Fruit fly (Drosophila melanogaster) whole organism, embryonic: ENCODE results near the gene VhaSFD.

ENCODE experiments used
- BtbVII ChIP-seq: fragments of 200-800 bp; sonication (Bioruptor generic); optimal IDR thresholded peaks from 3 replicates; lab custom pipeline; 2017; ENCODE audit warnings: missing biosample characterization, mild to moderate bottlenecking, missing genetic modification characterization
- Bteb2 ChIP-seq: fragments of 200-800 bp; sonication (Bioruptor generic); optimal IDR thresholded peaks from 2 replicates; lab custom pipeline; 2016; ENCODE audit warnings: missing biosample characterization, missing genetic modification characterization
- CG10366 ChIP-seq: fragments of 200-800 bp; sonication (Bioruptor generic); IDR thresholded peaks from 2 replicates; pipeline ENCODE4 v1.3.6; 2022; ENCODE audit warnings: missing biosample characterization, missing genetic modification characterization
- CG10654 ChIP-seq: fragments of 200-800 bp; sonication (Bioruptor generic); optimal IDR thresholded peaks from 2 replicates; lab custom pipeline; 2016; ENCODE audit warnings: missing biosample characterization, missing genetic modification characterization
- CG11723 ChIP-seq: fragments of 200-800 bp; sonication (Bioruptor generic); optimal IDR thresholded peaks from 2 replicates; lab custom pipeline; 2017; ENCODE audit warnings: missing biosample characterization, mild to moderate bottlenecking, missing genetic modification characterization
- CG13624 ChIP-seq: fragments of 200-800 bp; sonication (Bioruptor generic); optimal IDR thresholded peaks from 2 replicates; lab custom pipeline; 2016; ENCODE audit warnings: missing biosample characterization, missing genetic modification characterization
- CG15696 ChIP-seq: fragments of 200-800 bp; sonication (Bioruptor generic); optimal IDR thresholded peaks from 2 replicates; lab custom pipeline; 2019; ENCODE audit warnings: missing biosample characterization, mild to moderate bottlenecking, missing genetic modification characterization, moderate library complexity
- CG1603 ChIP-seq: fragments of 200-800 bp; sonication (Bioruptor generic); optimal IDR thresholded peaks from 2 replicates; lab custom pipeline; 2019; ENCODE audit warnings: missing biosample characterization, mild to moderate bottlenecking, missing genetic modification characterization, moderate library complexity
- CG17612 ChIP-seq: fragments of 200-800 bp; sonication (Bioruptor generic); IDR thresholded peaks from 2 replicates; pipeline ENCODE4 v1.3.6; 2022; ENCODE audit warnings: missing biosample characterization, missing genetic modification characterization
- CG17829 ChIP-seq: fragments of 200-800 bp; optimal IDR thresholded peaks from 2 replicates; lab custom pipeline; 2019; ENCODE audit warnings: missing biosample characterization, mild to moderate bottlenecking, missing genetic modification characterization, moderate library complexity
- CG1792 ChIP-seq: fragments of 200-800 bp; sonication (Bioruptor generic); optimal IDR thresholded peaks from 2 replicates; lab custom pipeline; 2016; ENCODE audit warnings: missing biosample characterization, missing genetic modification characterization
- CG2116 ChIP-seq: fragments of 200-800 bp; sonication (Bioruptor generic); optimal IDR thresholded peaks from 3 replicates; lab custom pipeline; 2018; ENCODE audit warnings: missing biosample characterization, mild to moderate bottlenecking, missing genetic modification characterization
- CG2875 ChIP-seq: fragments of 200-800 bp; sonication (Bioruptor generic); optimal IDR thresholded peaks from 2 replicates; lab custom pipeline; 2017; ENCODE audit warnings: missing biosample characterization, mild to moderate bottlenecking, missing genetic modification characterization, missing genetic modification reagents
- CG31388 ChIP-seq: fragments of 200-800 bp; sonication (Bioruptor generic); optimal IDR thresholded peaks from 2 replicates; lab custom pipeline; 2016; ENCODE audit warnings: missing biosample characterization, missing genetic modification characterization
- CG3407 ChIP-seq: fragments of 200-800 bp; sonication (Bioruptor generic); optimal IDR thresholded peaks from 2 replicates; lab custom pipeline; 2018; ENCODE audit warnings: missing biosample characterization, mild to moderate bottlenecking, missing genetic modification characterization
- CG34422 ChIP-seq: fragments of 200-800 bp; sonication (Bioruptor generic); IDR thresholded peaks from 3 replicates; pipeline ENCODE4 v1.3.6; 2022; ENCODE audit warnings: missing biosample characterization, missing genetic modification characterization
- CG3847 ChIP-seq: fragments of 200-800 bp; sonication (Bioruptor generic); IDR thresholded peaks from 2 replicates; pipeline ENCODE4 v1.3.6; 2022; ENCODE audit warnings: missing biosample characterization, missing genetic modification characterization
- CG7372 ChIP-seq: fragments of 200-800 bp; sonication (Bioruptor generic); IDR thresholded peaks from 2 replicates; pipeline ENCODE4 v1.3.6; 2022; ENCODE audit warnings: missing biosample characterization, missing genetic modification characterization
- CG7556 ChIP-seq: fragments of 200-800 bp; sonication (Bioruptor generic); optimal IDR thresholded peaks from 2 replicates; lab custom pipeline; 2017; ENCODE audit warnings: missing biosample characterization, mild to moderate bottlenecking, missing genetic modification characterization
- CG7786 ChIP-seq: fragments of 200-800 bp; sonication (Bioruptor generic); optimal IDR thresholded peaks from 2 replicates; lab custom pipeline; 2016; ENCODE audit warnings: missing biosample characterization, missing genetic modification characterization
- CG8281 ChIP-seq: fragments of 200-800 bp; sonication (Bioruptor generic); optimal IDR thresholded peaks from 2 replicates; lab custom pipeline; 2018; ENCODE audit warnings: missing biosample characterization, mild to moderate bottlenecking, missing genetic modification characterization, moderate library complexity
- Hand ChIP-seq: fragments of 200-800 bp; sonication (Bioruptor generic); optimal IDR thresholded peaks from 2 replicates; lab custom pipeline; 2017; ENCODE audit warnings: mild to moderate bottlenecking, missing biosample characterization, missing genetic modification reagents, missing genetic modification characterization
- HmgD ChIP-seq: fragments of 200-800 bp; sonication (Bioruptor generic); optimal IDR thresholded peaks from 3 replicates; lab custom pipeline; 2016; ENCODE audit warnings: missing biosample characterization, missing genetic modification characterization
- Hr51 ChIP-seq, 2 experiments: fragments of 200-800 bp; sonication (Bioruptor generic); optimal IDR thresholded peaks; 2 replicates in 1 of 2; 3 replicates in 1 of 2; lab custom pipeline; 2016 to 2018; ENCODE audit warnings: missing biosample characterization in 2 of 2, missing genetic modification characterization in 2 of 2, mild to moderate bottlenecking in 1 of 2, moderate library complexity in 1 of 2
- Jarid2 ChIP-seq: fragments of 200-800 bp; sonication (Bioruptor generic); optimal IDR thresholded peaks from 3 replicates; lab custom pipeline; 2017; ENCODE audit warnings: mild to moderate bottlenecking, missing biosample characterization, missing genetic modification reagents, missing genetic modification characterization
- Mad ChIP-seq: fragments of 200-800 bp; sonication (Bioruptor generic); optimal IDR thresholded peaks from 2 replicates; lab custom pipeline; 2016; ENCODE audit warnings: missing biosample characterization, missing genetic modification characterization
- Mrtf ChIP-seq: fragments of 200-800 bp; sonication (Bioruptor generic); IDR thresholded peaks from 3 replicates; pipeline ENCODE4 v1.3.6; 2022; ENCODE audit warnings: missing biosample characterization, missing genetic modification characterization
- NK7.1 ChIP-seq: fragments of 200-800 bp; sonication (Bioruptor generic); optimal IDR thresholded peaks from 3 replicates; lab custom pipeline; 2016; ENCODE audit warnings: missing biosample characterization, missing genetic modification characterization
- Opbp ChIP-seq: fragments of 200-800 bp; sonication (Bioruptor generic); IDR thresholded peaks from 3 replicates; pipeline ENCODE4 v1.3.6; 2022; ENCODE audit warnings: missing biosample characterization, missing genetic modification characterization; ENCODE audit not compliant: partially characterized antibody
- Side ChIP-seq: fragments of 200-800 bp; sonication (Bioruptor generic); optimal IDR thresholded peaks from 2 replicates; lab custom pipeline; 2016; ENCODE audit warnings: missing biosample characterization, missing genetic modification characterization
- Sox100B ChIP-seq: fragments of 200-800 bp; sonication (Bioruptor generic); optimal IDR thresholded peaks from 3 replicates; lab custom pipeline; 2018; ENCODE audit warnings: missing biosample characterization, mild to moderate bottlenecking, missing genetic modification characterization
- Ssrp ChIP-seq: fragments of 200-800 bp; sonication (Bioruptor generic); optimal IDR thresholded peaks from 2 replicates; lab custom pipeline; 2018; ENCODE audit warnings: missing biosample characterization, mild to moderate bottlenecking, missing genetic modification characterization, moderate library complexity
- Xrp1 ChIP-seq: fragments of 200-800 bp; sonication (Bioruptor generic); IDR thresholded peaks from 2 replicates; pipeline ENCODE4 v1.3.6; 2022; ENCODE audit warnings: missing biosample characterization, missing genetic modification characterization
- caup ChIP-seq: fragments of 200-800 bp; sonication (Bioruptor generic); optimal IDR thresholded peaks from 3 replicates; lab custom pipeline; 2017; ENCODE audit warnings: missing biosample characterization, mild to moderate bottlenecking, missing genetic modification characterization, moderate library complexity; ENCODE audit not compliant: severe bottlenecking
- cwo ChIP-seq: fragments of 200-800 bp; sonication (Bioruptor generic); optimal IDR thresholded peaks from 3 replicates; lab custom pipeline; 2017; ENCODE audit warnings: missing biosample characterization, missing genetic modification characterization, mild to moderate bottlenecking, moderate library complexity, missing genetic modification reagents
- danr ChIP-seq: fragments of 200-800 bp; sonication (Bioruptor generic); IDR thresholded peaks from 2 replicates; pipeline ENCODE4 v1.3.6; 2022; ENCODE audit warnings: missing biosample characterization, missing genetic modification characterization
- fu2 ChIP-seq: fragments of 200-800 bp; sonication (Bioruptor generic); optimal IDR thresholded peaks from 2 replicates; lab custom pipeline; 2016; ENCODE audit warnings: missing biosample characterization, missing genetic modification characterization
- grau ChIP-seq: fragments of 200-800 bp; optimal IDR thresholded peaks from 3 replicates; lab custom pipeline; 2019; ENCODE audit warnings: missing biosample characterization, mild to moderate bottlenecking, missing genetic modification characterization, moderate library complexity
- gsb ChIP-seq: fragments of 200-800 bp; sonication (Bioruptor generic); IDR thresholded peaks from 2 replicates; pipeline ENCODE4 v1.3.6; 2022; ENCODE audit warnings: missing biosample characterization, missing genetic modification characterization
- h ChIP-seq: fragments of >200 bp; optimal IDR thresholded peaks from 2 replicates; lab custom pipeline; 2017
- her ChIP-seq: fragments of 200-800 bp; sonication (Bioruptor generic); optimal IDR thresholded peaks from 2 replicates; lab custom pipeline; 2016; ENCODE audit warnings: missing biosample characterization, missing genetic modification characterization
- lab ChIP-seq: fragments of 200-800 bp; sonication (Bioruptor generic); optimal IDR thresholded peaks from 3 replicates; lab custom pipeline; 2017; ENCODE audit warnings: missing biosample characterization, missing genetic modification characterization, mild to moderate bottlenecking, moderate library complexity, missing genetic modification reagents
- lbe ChIP-seq: fragments of 200-800 bp; sonication (Bioruptor generic); optimal IDR thresholded peaks from 2 replicates; lab custom pipeline; 2016; ENCODE audit warnings: missing biosample characterization, mild to moderate bottlenecking, missing genetic modification characterization
- mirr ChIP-seq: fragments of 200-800 bp; sonication (Bioruptor generic); optimal IDR thresholded peaks from 3 replicates; lab custom pipeline; 2018; ENCODE audit warnings: missing biosample characterization, mild to moderate bottlenecking, missing genetic modification characterization
- pzg ChIP-seq: fragments of 200-800 bp; sonication (Bioruptor generic); optimal IDR thresholded peaks from 3 replicates; lab custom pipeline; 2018; ENCODE audit warnings: missing biosample characterization, mild to moderate bottlenecking, missing genetic modification characterization, moderate library complexity
- sd ChIP-seq: fragments of 200-800 bp; sonication (Bioruptor generic); optimal IDR thresholded peaks from 3 replicates; lab custom pipeline; 2018; ENCODE audit warnings: missing biosample characterization, mild to moderate bottlenecking, missing genetic modification characterization, moderate library complexity
- tio ChIP-seq: fragments of 200-800 bp; sonication (Bioruptor generic); optimal IDR thresholded peaks from 2 replicates; lab custom pipeline; 2017; ENCODE audit warnings: missing biosample characterization, missing genetic modification characterization, inconsistent platforms
- toy ChIP-seq: fragments of 200-800 bp; sonication (Bioruptor generic); IDR thresholded peaks from 2 replicates; pipeline ENCODE4 v1.3.6; 2022; ENCODE audit warnings: missing biosample characterization, missing genetic modification characterization
- tx ChIP-seq: fragments of 200-800 bp; sonication (Bioruptor generic); optimal IDR thresholded peaks from 2 replicates; lab custom pipeline; 2016; ENCODE audit warnings: missing biosample characterization, missing genetic modification characterization
- zfh2 ChIP-seq: fragments of 200-800 bp; sonication (Bioruptor generic); optimal IDR thresholded peaks from 2 replicates; lab custom pipeline; 2016; ENCODE audit warnings: missing biosample characterization, missing genetic modification characterization

VhaSFD gene

dm6 chr2L:16684908-16685611 lies 42.6 kb downstream of the VhaSFD start (continued):
- TF ChIP-seq CG3847 (GFP tag; lab: Robert Waterston, UW) (no peak), lab (peak; percentile 71), CG34422 (GFP tag; lab: Robert Waterston, UW) (no peak), CG17829 (peak; percentile 39), CG31388 (no peak), Hand (GFP tag; lab: Kevin White, UChicago) (peak; percentile 72), fu2 (GFP tag; lab: Kevin White, UChicago) (no peak), CG17612 (GFP tag; lab: Robert Waterston, UW) (no peak), Mrtf (GFP tag; lab: Robert Waterston, UW) (no peak), CG15696 (tag; lab: Kevin White, UChicago) (no peak), Mad (no peak), sd (tag; lab: Kevin White, UChicago) (no peak), caup (peak; percentile 44), her (no peak), CG13624 (GFP tag; lab: Kevin White, UChicago) (no peak), CG11723 (GFP tag; lab: Kevin White, UChicago) (no peak), CG7786 (GFP tag; lab: Kevin White, UChicago) (no peak), pzg (GFP tag; lab: Kevin White, UChicago) (no peak), mirr (no peak), CG7372 (GFP tag; lab: Robert Waterston, UW) (0 out of 2 replicates have a peak, but pooled peaks have one; percentile 18), lbe (GFP tag; lab: Kevin White, UChicago) (no peak), cwo (GFP tag; lab: Kevin White, UChicago) (peak; percentile 75), Ssrp (tag; lab: Kevin White, UChicago) (peak; percentile 57), gsb (no peak), CG7556 (GFP tag; lab: Kevin White, UChicago) (peak; percentile 80), CG8281 (tag; lab: Kevin White, UChicago) (no peak), Xrp1 (GFP tag; lab: Robert Waterston, UW) (no peak), CG10366 (GFP tag; lab: Robert Waterston, UW) (no peak), Opbp (no peak), danr (GFP tag; lab: Robert Waterston, UW) (0 out of 2 replicates have a peak, but pooled peaks have one; percentile 5), Side (GFP tag; lab: Kevin White, UChicago) (no peak), Hr51 (GFP tag; optimal IDR thresholded peaks at IDR 0.05; lab: Kevin White, UChicago) (peak in 1 of 2 experiments; percentile 85), Bteb2 (GFP tag; lab: Kevin White, UChicago) (no peak), NK7.1 (GFP tag; lab: Kevin White, UChicago) (no peak), zfh2 (no peak), BtbVII (peak; percentile 54), tio (GFP tag; lab: Kevin White, UChicago) (peak; percentile 47), CG1603 (no peak), CG10654 (GFP tag; lab: Kevin White, UChicago) (peak; percentile 24), Sox100B (peak; percentile 78), CG1792 (GFP tag; lab: Kevin White, UChicago) (no peak), grau (tag; lab: Kevin White, UChicago) (peak; percentile 83), CG2875 (GFP tag; lab: Kevin White, UChicago) (peak; percentile 36), h (lab: Kevin White, UChicago) (no peak), toy (GFP tag; lab: Robert Waterston, UW) (no peak), tx (no peak), HmgD (no peak), CG3407 (GFP tag; lab: Kevin White, UChicago) (peak; percentile 20), CG2116 (GFP tag; lab: Kevin White, UChicago) (peak; percentile 2), Jarid2 (GFP tag; lab: Kevin White, UChicago) (peak; percentile 34)
